Fruit fly (Drosophila melanogaster) whole organism, adult: Measurements from ENCODE around the gene Tango5.

Experiments
- CG11617 ChIP-seq: fragments of 200-800 bp; sonication (Bioruptor generic); optimal IDR thresholded peaks from 2 replicates; lab custom pipeline; 2017; ENCODE audit warnings: mild to moderate bottlenecking, missing biosample characterization, missing genetic modification reagents, missing genetic modification characterization
- CG12768 ChIP-seq: fragments of 200-800 bp; sonication (Bioruptor generic); optimal IDR thresholded peaks from 2 replicates; lab custom pipeline; 2017; ENCODE audit warnings: missing biosample characterization, missing genetic modification characterization, mild to moderate bottlenecking, moderate library complexity, missing genetic modification reagents
- CG14711 ChIP-seq: fragments of 200-800 bp; sonication (Bioruptor generic); optimal IDR thresholded peaks from 2 replicates; lab custom pipeline; 2018; ENCODE audit warnings: missing biosample characterization, mild to moderate bottlenecking, missing genetic modification characterization, moderate library complexity
- CG1620 ChIP-seq: fragments of 200-800 bp; sonication (Bioruptor generic); optimal IDR thresholded peaks from 2 replicates; lab custom pipeline; 2016; ENCODE audit warnings: missing biosample characterization, missing genetic modification characterization
- CG33017 ChIP-seq: fragments of 200-800 bp; sonication (Bioruptor generic); optimal IDR thresholded peaks from 2 replicates; lab custom pipeline; 2018; ENCODE audit warnings: missing biosample characterization, mild to moderate bottlenecking, missing genetic modification characterization, moderate library complexity
- CG5204 ChIP-seq: fragments of 200-800 bp; sonication (Bioruptor generic); optimal IDR thresholded peaks from 2 replicates; lab custom pipeline; 2016; ENCODE audit warnings: missing biosample characterization, missing genetic modification characterization
- CG7045 ChIP-seq: fragments of 200-800 bp; sonication (Bioruptor generic); optimal IDR thresholded peaks from 2 replicates; lab custom pipeline; 2017; ENCODE audit warnings: missing biosample characterization, mild to moderate bottlenecking, missing genetic modification characterization
- CG7101 ChIP-seq: fragments of 200-800 bp; sonication (Bioruptor generic); optimal IDR thresholded peaks from 2 replicates; lab custom pipeline; 2018; ENCODE audit warnings: missing biosample characterization, mild to moderate bottlenecking, missing genetic modification characterization, moderate library complexity
- Clk ChIP-seq: fragments of 200-800 bp; sonication (Bioruptor generic); optimal IDR thresholded peaks from 2 replicates; lab custom pipeline; 2017; ENCODE audit warnings: missing biosample characterization, missing genetic modification characterization
- Crg-1 ChIP-seq: fragments of 200-800 bp; sonication (Bioruptor generic); optimal IDR thresholded peaks from 2 replicates; lab custom pipeline; 2016; ENCODE audit warnings: missing biosample characterization, missing genetic modification characterization
- Hr96 ChIP-seq: fragments of 200-800 bp; sonication (Bioruptor generic); optimal IDR thresholded peaks from 2 replicates; lab custom pipeline; 2016; ENCODE audit warnings: missing biosample characterization, missing genetic modification characterization
- Mnt ChIP-seq: fragments of 200-800 bp; sonication (Bioruptor generic); optimal IDR thresholded peaks from 2 replicates; lab custom pipeline; 2016; ENCODE audit warnings: missing biosample characterization, mild to moderate bottlenecking, missing genetic modification characterization
- bab1 ChIP-seq: fragments of 200-800 bp; sonication (Bioruptor generic); optimal IDR thresholded peaks from 3 replicates; lab custom pipeline; 2019; ENCODE audit warnings: missing biosample characterization, mild to moderate bottlenecking, missing genetic modification characterization, moderate library complexity
- cic ChIP-seq: fragments of 200-800 bp; sonication (Bioruptor generic); optimal IDR thresholded peaks from 2 replicates; lab custom pipeline; 2017; ENCODE audit warnings: missing biosample characterization, mild to moderate bottlenecking, missing genetic modification characterization, moderate library complexity
- cnc ChIP-seq, 2 experiments: fragments of >200 bp; optimal IDR thresholded peaks; 2 replicates each; lab custom pipeline; 2017
- kay ChIP-seq: fragments of 200-800 bp; sonication (Bioruptor generic); peaks from one replicate; lab custom pipeline; 2016; ENCODE audit warnings: missing biosample characterization, missing genetic modification characterization, borderline replicate concordance
- ovo ChIP-seq: fragments of 200-800 bp; sonication (Bioruptor generic); optimal IDR thresholded peaks from 2 replicates; lab custom pipeline; 2016; ENCODE audit warnings: missing biosample characterization, missing genetic modification characterization
- pad ChIP-seq: fragments of 200-800 bp; sonication (Bioruptor generic); optimal IDR thresholded peaks from 3 replicates; lab custom pipeline; 2017; ENCODE audit warnings: missing biosample characterization, missing genetic modification characterization, mild to moderate bottlenecking, moderate library complexity, missing genetic modification reagents
- tj ChIP-seq: fragments of 200-800 bp; sonication (Bioruptor generic); optimal IDR thresholded peaks from 3 replicates; lab custom pipeline; 2017; ENCODE audit warnings: missing biosample characterization, mild to moderate bottlenecking, missing genetic modification characterization, moderate library complexity
- toe ChIP-seq: fragments of 200-800 bp; sonication (Bioruptor generic); optimal IDR thresholded peaks from 2 replicates; lab custom pipeline; 2016; ENCODE audit warnings: missing biosample characterization, missing genetic modification characterization

Tango5 gene

dm6 chrX:10731801-10732200 is 32.4 kb downstream of the Tango5 start:
- TF ChIP-seq ovo (GFP tag; lab: Kevin White, UChicago) (no peak), CG1620 (GFP tag; lab: Kevin White, UChicago) (no peak), CG7101 (tag; lab: Kevin White, UChicago) (no peak), kay (GFP tag; lab: Kevin White, UChicago) (no peak), bab1 (no peak)

DNA sequence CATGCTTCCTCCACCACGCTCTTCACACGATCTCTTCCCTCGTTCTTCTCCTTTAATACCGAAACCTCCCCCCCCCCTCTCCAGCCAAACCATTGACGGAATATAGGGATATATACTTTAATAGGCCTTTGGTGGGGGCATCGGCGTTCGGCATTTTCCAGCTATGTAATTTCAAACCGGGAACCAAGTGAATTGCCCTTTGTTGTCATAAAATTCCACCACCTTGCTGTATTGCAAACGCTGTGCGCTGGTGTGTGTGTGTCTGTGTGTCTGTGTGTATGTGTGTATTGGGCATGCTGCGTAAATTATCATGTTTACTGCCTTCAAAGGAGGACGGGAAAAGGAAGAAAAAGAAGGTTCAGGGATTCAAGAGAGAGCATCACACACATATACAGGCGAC is 32.9 kb downstream of the Tango5 start:
- no peak for TF ChIP-seq toe (GFP tag; lab: Kevin White, UChicago)
- TF ChIP-seq pad (GFP tag; lab: Kevin White, UChicago): peak; percentile 16
- TF ChIP-seq tj (GFP tag; lab: Kevin White, UChicago): peak; percentile 18

DNA sequence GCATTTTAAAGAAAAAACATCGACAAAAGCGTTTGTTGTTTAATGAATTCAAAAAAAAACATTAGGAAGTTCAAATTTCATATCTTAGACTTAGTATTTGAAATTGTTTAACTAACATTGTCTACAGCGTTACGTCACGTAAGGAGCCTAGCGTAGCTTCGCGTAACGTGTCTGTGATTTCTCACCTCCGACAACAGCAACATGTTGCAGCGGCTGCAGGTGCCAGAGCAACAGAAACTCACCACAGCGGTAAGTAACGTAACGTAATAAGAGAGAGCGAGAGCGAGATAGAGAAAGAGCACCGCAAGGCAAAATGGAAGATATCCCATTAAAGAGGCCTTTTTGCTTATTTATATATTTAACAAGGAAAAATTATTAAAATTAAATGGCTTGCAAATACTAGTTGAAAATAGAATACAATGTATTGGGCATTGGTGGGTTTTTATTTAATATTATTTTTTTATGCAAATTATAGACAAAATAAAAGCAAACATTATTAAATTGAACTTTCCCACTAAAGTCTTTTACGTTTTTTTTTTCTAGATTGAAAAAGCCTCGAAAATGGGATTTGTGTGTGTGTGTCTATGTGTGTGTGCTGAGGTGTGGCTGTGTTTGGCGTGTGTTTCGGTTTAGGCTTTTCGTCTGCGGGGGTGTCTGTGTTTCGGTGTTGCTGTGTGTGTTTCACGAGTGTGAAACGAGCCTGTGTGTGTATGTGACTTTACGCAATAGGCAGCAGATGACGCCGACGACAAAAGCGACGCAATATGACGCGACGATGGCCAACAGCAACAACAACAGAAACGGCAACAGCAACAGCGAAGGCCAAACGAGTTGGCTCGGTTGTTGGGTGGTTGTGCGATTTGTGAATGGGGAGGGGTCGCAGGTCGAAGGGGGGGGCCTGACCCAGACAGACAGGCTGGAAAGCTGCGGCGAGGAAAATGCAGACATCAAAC is 34.0 kb downstream of the Tango5 start:
- TF ChIP-seq Hr96: no peak
- no peak for TF ChIP-seq ovo (GFP tag; lab: Kevin White, UChicago)
- TF ChIP-seq pad (GFP tag; lab: Kevin White, UChicago): no peak
- TF ChIP-seq CG1620 (GFP tag; lab: Kevin White, UChicago): no peak
- TF ChIP-seq kay (GFP tag; lab: Kevin White, UChicago): no peak
- no peak for TF ChIP-seq cic (GFP tag; lab: Kevin White, UChicago)
- no peak for TF ChIP-seq toe (GFP tag; lab: Kevin White, UChicago)
- TF ChIP-seq bab1: no peak
- TF ChIP-seq CG33017 (tag; lab: Kevin White, UChicago): no peak

dm6 chrX:10729196-10729835 is 34.9 kb downstream of the Tango5 start:
- TF ChIP-seq cic (GFP tag; lab: Kevin White, UChicago): no peak
- no peak for TF ChIP-seq pad (GFP tag; lab: Kevin White, UChicago)
- TF ChIP-seq Crg-1: no peak
- no peak for TF ChIP-seq Clk (GFP tag; lab: Kevin White, UChicago)
- no peak for TF ChIP-seq kay (GFP tag; lab: Kevin White, UChicago)
- TF ChIP-seq CG14711 (tag; lab: Kevin White, UChicago): no peak
- TF ChIP-seq CG5204 (GFP tag; lab: Kevin White, UChicago): no peak
- TF ChIP-seq CG1620 (GFP tag; lab: Kevin White, UChicago): no peak
- TF ChIP-seq CG7045 (GFP tag; lab: Kevin White, UChicago): no peak
- no peak for TF ChIP-seq Mnt (GFP tag; lab: Kevin White, UChicago)
- TF ChIP-seq bab1: no peak

dm6 chrX:10728541-10728968 is 35.7 kb downstream of the Tango5 start:
- TF ChIP-seq CG7101 (tag; lab: Kevin White, UChicago) (no peak), kay (GFP tag; lab: Kevin White, UChicago) (peak; percentile 66), Clk (GFP tag; lab: Kevin White, UChicago) (no peak), CG33017 (tag; lab: Kevin White, UChicago) (no peak), tj (GFP tag; lab: Kevin White, UChicago) (peak; percentile 89), CG11617 (no peak), CG12768 (GFP tag; lab: Kevin White, UChicago) (no peak)

DNA sequence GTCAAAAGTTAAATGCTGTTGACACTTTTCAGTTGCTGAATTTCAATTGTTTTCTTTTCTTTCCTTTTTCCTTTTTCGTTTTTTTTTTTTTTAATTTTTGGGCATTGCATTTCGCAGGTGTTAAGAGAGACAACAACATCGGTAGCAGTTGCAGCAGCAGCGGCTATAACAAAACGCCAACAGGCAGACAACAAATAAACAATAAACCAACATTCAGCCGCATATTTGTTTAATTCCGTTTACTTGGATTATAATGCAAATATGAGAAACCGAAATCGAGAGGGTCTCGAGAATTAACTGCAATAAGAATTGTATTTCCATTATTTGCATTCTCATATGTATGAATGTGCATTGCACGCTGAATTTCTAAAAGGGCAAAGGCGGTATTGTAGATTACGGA is 36.2 kb downstream of the Tango5 start:
- TF ChIP-seq toe (GFP tag; lab: Kevin White, UChicago) (no peak), kay (GFP tag; lab: Kevin White, UChicago) (no peak), Hr96 (no peak), CG14711 (tag; lab: Kevin White, UChicago) (no peak), tj (GFP tag; lab: Kevin White, UChicago) (no peak), cnc (optimal IDR thresholded peaks at IDR 0.05; lab: Kevin White, UChicago) (no peak), CG11617 (no peak), Clk (GFP tag; lab: Kevin White, UChicago) (no peak), Mnt (GFP tag; lab: Kevin White, UChicago) (no peak), ovo (GFP tag; lab: Kevin White, UChicago) (no peak)

DNA sequence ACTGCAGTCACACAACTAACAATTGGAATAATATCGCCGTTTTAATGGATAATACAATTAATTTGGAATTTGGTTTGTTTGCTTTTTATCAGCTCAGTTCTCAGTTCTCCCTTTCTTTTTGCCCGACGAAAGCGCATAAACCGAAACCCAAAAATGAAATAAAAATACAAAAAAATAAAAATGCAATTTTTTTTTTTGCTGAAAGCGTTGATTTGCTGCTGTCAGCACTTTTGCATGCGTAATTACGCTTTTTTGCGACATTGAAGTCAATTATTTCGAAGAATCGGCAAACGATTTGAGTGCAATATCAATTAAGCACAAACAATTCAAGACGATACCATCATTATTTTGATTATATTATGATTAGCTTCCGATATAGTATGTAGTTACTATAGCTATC is 36.9 kb downstream of the Tango5 start:
- TF ChIP-seq CG1620 (GFP tag; lab: Kevin White, UChicago) (no peak), bab1 (no peak), tj (GFP tag; lab: Kevin White, UChicago) (peak; percentile 90)
